Worm (Caenorhabditis elegans) whole organism, L4 larva: Measurements from ENCODE around the gene otpl-8.

Experiments used
- ama-1 ChIP-seq: fragments of 150-350 bp; optimal IDR thresholded peaks from 2 replicates; lab custom pipeline; 2014; ENCODE audit warnings: inconsistent platforms, mixed read lengths
- ceh-82 ChIP-seq: sonication (generic microtip); optimal IDR thresholded peaks from 2 replicates; lab custom pipeline; 2017; ENCODE audit warnings: missing biosample characterization, missing genetic modification characterization
- dve-1 ChIP-seq: sonication (generic microtip); optimal IDR thresholded peaks from 2 replicates; lab custom pipeline; 2017; ENCODE audit warnings: antibody characterized with exemption, mild to moderate bottlenecking, missing genetic modification characterization, missing compliant biosample characterization; ENCODE audit not compliant: insufficient read depth
- egl-43 ChIP-seq: fragments of 200-800 bp; sonication (Bioruptor generic); IDR thresholded peaks from 2 replicates; pipeline ENCODE4 v1.3.6; 2022; ENCODE audit warnings: missing genetic modification reagents, missing genetic modification characterization, missing compliant biosample characterization
- lin-39 ChIP-seq: fragments of 150-350 bp; optimal IDR thresholded peaks from 2 replicates; lab custom pipeline; 2014; ENCODE audit warnings: missing biosample characterization, missing genetic modification reagents, missing genetic modification characterization
- nhr-77 ChIP-seq: fragments of 150-350 bp; optimal IDR thresholded peaks from 2 replicates; lab custom pipeline; 2014; ENCODE audit warnings: missing biosample characterization, missing genetic modification characterization

- TF ChIP-seq ama-1, result no peak
- no peak for TF ChIP-seq nhr-77 (tag; lab: Kevin White, UChicago)
- TF ChIP-seq egl-43 (GFP tag; lab: Robert Waterston, UW), result no peak
- no peak for TF ChIP-seq ceh-82
- no peak for TF ChIP-seq dve-1 (tag; lab: Kevin White, UChicago)
- no peak for TF ChIP-seq lin-39 (tag; lab: Kevin White, UChicago)
These were observed 48.9 kb downstream of the otpl-8 start, which contains the start of gene cest-9.2 for ce11 chrX:12221817-12222216.
